Worm (Caenorhabditis elegans): Measurements from ENCODE around the gene vit-2.

DNA sequence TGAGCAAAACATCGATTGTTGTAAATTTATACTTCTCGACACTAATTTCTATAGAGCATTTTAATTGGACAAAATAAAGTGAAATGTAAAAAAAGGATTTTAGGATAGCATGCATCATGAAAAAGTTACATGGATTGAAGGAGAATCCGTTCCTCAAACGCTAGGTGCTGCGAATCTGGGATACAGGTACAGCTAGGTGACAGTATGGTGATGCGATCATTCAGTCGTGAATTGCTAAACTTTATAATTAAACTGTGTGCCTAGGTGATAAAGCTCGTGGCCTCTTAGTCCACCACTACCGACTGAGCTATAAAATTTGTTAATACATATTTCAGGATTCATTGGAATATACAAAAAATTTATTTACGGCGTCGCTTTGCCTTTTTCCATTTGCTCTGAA, 34.3 kb upstream of the vit-2 start:
- TF ChIP-seq him-1 (tag; optimal IDR thresholded peaks at IDR 0.05) (no peak), W03F9.2 (tag; optimal IDR thresholded peaks at IDR 0.05) (no peak)
